Fruit fly (Drosophila melanogaster): ENCODE measurements around the gene CG33689.
A peak's percentile ranks its signal among the peaks of the same experiment; 100 is the strongest.

Gene CG33689

dm6 chr3L:16202550-16202949 is 2.5 kb downstream of the CG33689 start (continued):
- TF ChIP-seq grau (tag; optimal IDR thresholded peaks at IDR 0.05) = peak; percentile 58
- no peak for TF ChIP-seq Spps (tag; optimal IDR thresholded peaks at IDR 0.05)
- peak; percentile 28 for TF ChIP-seq CG17359 (tag; optimal IDR thresholded peaks at IDR 0.05)
- no peak for TF ChIP-seq CG1024 (GFP tag; IDR thresholded peaks at IDR 0.05)
- TF ChIP-seq CG15514 (GFP tag; optimal IDR thresholded peaks at IDR 0.05) = peak; percentile 17
- TF ChIP-seq Deaf1 (tag; optimal IDR thresholded peaks at IDR 0.05) = peak; percentile 9
- no peak for TF ChIP-seq chm (GFP tag; IDR thresholded peaks at IDR 0.05)
- peak in 1 of 2 experiments; percentile 38 for TF ChIP-seq bsh (GFP tag; optimal IDR thresholded peaks at IDR 0.05)
- TF ChIP-seq dmrt99B (tag; optimal IDR thresholded peaks at IDR 0.05) = peak; percentile 61
- peak; percentile 53; the same call in 2 of the 3 replicates for TF ChIP-seq dysf (GFP tag; IDR thresholded peaks at IDR 0.05)
- TF ChIP-seq CG7271 (tag; optimal IDR thresholded peaks at IDR 0.05) = no peak
- no peak for TF ChIP-seq cad (GFP tag; optimal IDR thresholded peaks at IDR 0.05)
- TF ChIP-seq Dip3 (GFP tag; optimal IDR thresholded peaks at IDR 0.05) = no peak
- peak; percentile 3 for TF ChIP-seq gro (GFP tag; optimal IDR thresholded peaks at IDR 0.05)
- TF ChIP-seq ewg (GFP tag; optimal IDR thresholded peaks at IDR 0.05) = no peak
- 0 out of 2 replicates have a peak, but pooled peaks have one; percentile 14 for TF ChIP-seq MBD-R2 (GFP tag; IDR thresholded peaks at IDR 0.05)
- TF ChIP-seq CG7556 (GFP tag; optimal IDR thresholded peaks at IDR 0.05) = peak; percentile 55
- TF ChIP-seq CG12299 (tag; optimal IDR thresholded peaks at IDR 0.05) = no peak
- TF ChIP-seq CG10654 (GFP tag; optimal IDR thresholded peaks at IDR 0.05) = no peak
- peak; percentile 57 for TF ChIP-seq Sox100B (GFP tag; optimal IDR thresholded peaks at IDR 0.05)
- TF ChIP-seq NfI (GFP tag; optimal IDR thresholded peaks at IDR 0.05) = peak; percentile 42
- peak in 1 of 2 experiments; percentile 6 for TF ChIP-seq Eip74EF (GFP tag; optimal IDR thresholded peaks at IDR 0.05)
- TF ChIP-seq btn (GFP tag; optimal IDR thresholded peaks at IDR 0.05) = no peak
- TF ChIP-seq sug (tag; optimal IDR thresholded peaks at IDR 0.05) = peak; percentile 6
- no peak for TF ChIP-seq CG6272 (GFP tag; IDR thresholded peaks at IDR 0.05)
- TF ChIP-seq Six4 (GFP tag; optimal IDR thresholded peaks at IDR 0.05) = no peak
- no peak for TF ChIP-seq eve (GFP tag; optimal IDR thresholded peaks at IDR 0.05)
- TF ChIP-seq Hmx (GFP tag; optimal IDR thresholded peaks at IDR 0.05) = no peak
- TF ChIP-seq Hr51 (GFP tag; optimal IDR thresholded peaks at IDR 0.05) = peak in 1 of 2 experiments; percentile 53
- no peak for TF ChIP-seq chinmo (GFP tag; IDR thresholded peaks at IDR 0.05; ENCODE audit: partially characterized antibody)
- TF ChIP-seq CG4707 (GFP tag; optimal IDR thresholded peaks at IDR 0.05) = no peak
- TF ChIP-seq gem (tag; optimal IDR thresholded peaks at IDR 0.05) = peak; percentile 52
- TF ChIP-seq Trl (optimal IDR thresholded peaks at IDR 0.05) = no peak
- TF ChIP-seq Trl (GFP tag; optimal IDR thresholded peaks at IDR 0.05) = peak; percentile 2
- TF ChIP-seq klu (GFP tag; IDR thresholded peaks at IDR 0.05) = no peak
- TF ChIP-seq CG11696 (GFP tag; IDR thresholded peaks at IDR 0.05) = 0 out of 2 replicates have a peak, but pooled peaks have one; percentile 23
- TF ChIP-seq ac (GFP tag; optimal IDR thresholded peaks at IDR 0.05) = no peak
- no peak for TF ChIP-seq grn (GFP tag; optimal IDR thresholded peaks at IDR 0.05)
- TF ChIP-seq Xbp1 (GFP tag; optimal IDR thresholded peaks at IDR 0.05) = peak; percentile 1
- TF ChIP-seq dpn (GFP tag; optimal IDR thresholded peaks at IDR 0.05) = peak in 1 of 2 experiments; percentile 6
- no peak for TF ChIP-seq pzg (GFP tag; optimal IDR thresholded peaks at IDR 0.05)
- TF ChIP-seq CG2712 (tag; optimal IDR thresholded peaks at IDR 0.05) = peak; percentile 30
- peak; percentile 7; the same call in 1 of the 2 replicates for TF ChIP-seq Taf1 (GFP tag; IDR thresholded peaks at IDR 0.05)
- no peak for TF ChIP-seq Doc3 (GFP tag; IDR thresholded peaks at IDR 0.05; ENCODE audit: partially characterized antibody)
- peak; percentile 63 for TF ChIP-seq CG18599 (GFP tag; optimal IDR thresholded peaks at IDR 0.05)
- TF ChIP-seq CG11695 (GFP tag; IDR thresholded peaks at IDR 0.05) = peak; percentile 51; the same call in 2 of the 3 replicates
- no peak for TF ChIP-seq ci (GFP tag; IDR thresholded peaks at IDR 0.05)
- peak; percentile 39 for TF ChIP-seq Max (GFP tag; optimal IDR thresholded peaks at IDR 0.05)
- TF ChIP-seq hth (optimal IDR thresholded peaks at IDR 0.05) = no peak
- TF ChIP-seq Side (GFP tag; optimal IDR thresholded peaks at IDR 0.05) = peak; percentile 10
- no peak for TF ChIP-seq Hr39 (optimal IDR thresholded peaks at IDR 0.05)
